Comparison of ENCODE assay signal across 2 fruit fly cellular contexts in the genomic region with DNA sequence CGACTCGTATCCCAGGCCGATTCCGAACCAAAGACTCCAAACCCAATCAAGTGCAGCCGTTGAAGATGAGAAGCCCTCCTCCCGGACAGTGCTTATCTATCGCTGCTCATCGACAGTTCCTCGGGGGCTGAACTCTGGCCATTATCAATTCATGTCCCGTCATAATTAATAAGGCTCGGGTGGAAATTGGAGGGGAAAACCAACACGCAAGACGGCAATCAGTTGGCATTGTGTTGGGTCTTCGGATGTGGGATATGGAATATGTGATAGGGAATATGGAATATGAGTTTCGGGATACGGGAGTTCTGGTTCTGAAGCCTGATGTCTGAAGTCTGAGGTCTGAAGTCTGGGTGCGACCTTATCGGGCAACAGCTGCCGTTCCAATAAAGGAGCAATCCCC.
TF ChIP-seq lines count a peak whose summit lies in the region.

No protein-coding gene starts in this region.

TF ChIP-seq in whole organism, embryonic, 481 proteins besides CTCF, POLR2A, EP300 and RAD21 (continued from another document):
- no peak for TF ChIP-seq sna (GFP tag; IDR thresholded peaks at IDR 0.05; lab: Robert Waterston, UW; ENCODE audit: partially characterized antibody)
- TF ChIP-seq CG9817 (tag; optimal IDR thresholded peaks at IDR 0.05; lab: Kevin White, UChicago): no peak
- no peak for TF ChIP-seq CG15073 (GFP tag; optimal IDR thresholded peaks at IDR 0.05; lab: Kevin White, UChicago)
- peak; percentile 35; the same call in 1 of the 2 replicates for TF ChIP-seq Awh (GFP tag; IDR thresholded peaks at IDR 0.05; lab: Robert Waterston, UW)
- no peak for TF ChIP-seq caup (GFP tag; optimal IDR thresholded peaks at IDR 0.05; lab: Kevin White, UChicago; ENCODE audit: severe bottlenecking)
- TF ChIP-seq CG31365 (tag; optimal IDR thresholded peaks at IDR 0.05; lab: Kevin White, UChicago): no peak
- peak; percentile 86 for TF ChIP-seq CG13894 (tag; optimal IDR thresholded peaks at IDR 0.05; lab: Kevin White, UChicago)

TF ChIP-seq in whole organism, prepupa, 60 proteins besides CTCF, POLR2A, EP300 and RAD21 (continued from another document):
- TF ChIP-seq Ets21C (GFP tag; optimal IDR thresholded peaks at IDR 0.05; lab: Kevin White, UChicago): no peak
- TF ChIP-seq Eip75B (GFP tag; optimal IDR thresholded peaks at IDR 0.05; lab: Kevin White, UChicago): no peak
- no peak for TF ChIP-seq CG8319 (GFP tag; optimal IDR thresholded peaks at IDR 0.05; lab: Kevin White, UChicago)
- no peak for TF ChIP-seq CG6163 (GFP tag; IDR thresholded peaks at IDR 0.05; lab: Robert Waterston, UW)
- TF ChIP-seq Sox14 (GFP tag; optimal IDR thresholded peaks at IDR 0.05; lab: Kevin White, UChicago): no peak
- peak; percentile 97 for TF ChIP-seq svp (GFP tag; lab: Kevin White, UChicago)
- TF ChIP-seq CG9139 (GFP tag; optimal IDR thresholded peaks at IDR 0.05; lab: Kevin White, UChicago): no peak
- TF ChIP-seq topi (GFP tag; optimal IDR thresholded peaks at IDR 0.05; lab: Kevin White, UChicago): no peak
- no peak for TF ChIP-seq CG6792 (GFP tag; optimal IDR thresholded peaks at IDR 0.05; lab: Kevin White, UChicago)
- TF ChIP-seq Sox15 (GFP tag; optimal IDR thresholded peaks at IDR 0.05; lab: Kevin White, UChicago): no peak
- TF ChIP-seq CG34406 (GFP tag; optimal IDR thresholded peaks at IDR 0.05; lab: Kevin White, UChicago): no peak
- TF ChIP-seq dsx (GFP tag; optimal IDR thresholded peaks at IDR 0.05; lab: Kevin White, UChicago; ENCODE audit: poor library complexity, severe bottlenecking): no peak
- TF ChIP-seq Blimp-1 (GFP tag; optimal IDR thresholded peaks at IDR 0.05; lab: Kevin White, UChicago): no peak
- TF ChIP-seq Eip78C (GFP tag; lab: Kevin White, UChicago): peak; percentile 32
- TF ChIP-seq vri (GFP tag; optimal IDR thresholded peaks at IDR 0.05; lab: Kevin White, UChicago): no peak
- no peak for TF ChIP-seq CG8119 (GFP tag; IDR thresholded peaks at IDR 0.05; lab: Robert Waterston, UW)
